Worm (Caenorhabditis elegans) whole organism, young adult: ENCODE results near the gene Y47D3A.1.
A peak's percentile ranks its signal among the peaks of the same experiment; 100 is the strongest.

ENCODE experiments used
- B0019.2 ChIP-seq: fragments of 200-800 bp; sonication (Bioruptor generic); conservative IDR thresholded peaks from 2 replicates; pipeline ENCODE4 v1.3.6; 2022; ENCODE audit warnings: missing genetic modification reagents, missing genetic modification characterization, missing compliant biosample characterization
- F23B12.7 ChIP-seq: sonication (generic microtip); optimal IDR thresholded peaks from 2 replicates; lab custom pipeline; 2017; ENCODE audit warnings: missing genetic modification characterization, mild to moderate bottlenecking, missing compliant biosample characterization, antibody characterized with exemption, moderate library complexity; ENCODE audit not compliant: insufficient read depth
- F33H1.4 ChIP-seq: fragments of 200-800 bp; sonication (Bioruptor generic); IDR thresholded peaks from 2 replicates; pipeline ENCODE4 v1.3.6; 2022; ENCODE audit warnings: missing genetic modification reagents, missing genetic modification characterization, missing compliant biosample characterization
- F39B2.1 ChIP-seq: fragments of 200-800 bp; sonication (Bioruptor generic); IDR thresholded peaks from 2 replicates; pipeline ENCODE4 v1.3.6; 2022; ENCODE audit warnings: missing genetic modification reagents, missing genetic modification characterization, missing compliant biosample characterization
- F49E8.2 ChIP-seq: sonication (generic microtip); optimal IDR thresholded peaks from 3 replicates; lab custom pipeline; 2017; ENCODE audit warnings: missing genetic modification characterization, mild to moderate bottlenecking, missing compliant biosample characterization, antibody characterized with exemption, moderate library complexity; ENCODE audit not compliant: insufficient read depth
- F57C9.4 ChIP-seq: sonication (generic microtip); optimal IDR thresholded peaks from 2 replicates; lab custom pipeline; 2017; ENCODE audit warnings: mild to moderate bottlenecking, missing genetic modification characterization, missing compliant biosample characterization
- K11D2.4 ChIP-seq: fragments of 200-800 bp; sonication (Bioruptor generic); IDR thresholded peaks from 2 replicates; pipeline ENCODE4 v1.3.6; 2022; ENCODE audit warnings: missing genetic modification reagents, missing genetic modification characterization, missing compliant biosample characterization
- K12H6.12 ChIP-seq: fragments of 200-800 bp; sonication (Bioruptor generic); optimal IDR thresholded peaks from 2 replicates; lab custom pipeline; 2018; ENCODE audit warnings: mild to moderate bottlenecking, missing genetic modification characterization, missing compliant biosample characterization
- Y53G8AR.9 ChIP-seq: fragments of 200-800 bp; sonication (Bioruptor generic); conservative IDR thresholded peaks from 2 replicates; pipeline ENCODE4 v1.3.6; 2022; ENCODE audit warnings: missing genetic modification reagents, missing genetic modification characterization, missing compliant biosample characterization
- Y56A3A.18 ChIP-seq: fragments of 200-800 bp; sonication (Bioruptor generic); IDR thresholded peaks from 2 replicates; pipeline ENCODE4 v1.3.6; 2022; ENCODE audit warnings: missing genetic modification reagents, missing genetic modification characterization, missing compliant biosample characterization
- akir-1 ChIP-seq: fragments of 200-800 bp; sonication (Bioruptor generic); optimal IDR thresholded peaks from 2 replicates; lab custom pipeline; 2018; ENCODE audit warnings: mild to moderate bottlenecking, missing genetic modification characterization, moderate library complexity, missing compliant biosample characterization
- aptf-3 ChIP-seq: fragments of 200-800 bp; sonication (Bioruptor generic); IDR thresholded peaks from 2 replicates; pipeline ENCODE4 v1.3.6; 2022; ENCODE audit warnings: missing genetic modification characterization, missing compliant biosample characterization
- athp-1 ChIP-seq: sonication (generic microtip); optimal IDR thresholded peaks from 2 replicates; lab custom pipeline; 2017; ENCODE audit warnings: mild to moderate bottlenecking, missing genetic modification characterization, missing compliant biosample characterization
- cebp-1 ChIP-seq, 2 experiments: fragments of 200-800 bp in 1 of 2; sonication (Bioruptor generic) in 1 of 2; sonication (generic microtip) in 1 of 2; IDR thresholded peaks in 1 of 2; optimal IDR thresholded peaks in 1 of 2; 2 replicates each; pipeline versions ENCODE4 v1.3.6 to Lab custom; 2017 to 2022; ENCODE audit warnings: missing compliant biosample characterization in 2 of 2, missing genetic modification characterization in 2 of 2, mild to moderate bottlenecking in 1 of 2, missing genetic modification reagents in 1 of 2, moderate library complexity in 1 of 2
- cebp-2 ChIP-seq: fragments of 200-800 bp; sonication (Bioruptor generic); IDR thresholded peaks from 2 replicates; pipeline ENCODE4 v1.3.6; 2022; ENCODE audit warnings: missing genetic modification characterization, missing compliant biosample characterization
- ceh-100 ChIP-seq: fragments of 200-800 bp; sonication (Bioruptor generic); IDR thresholded peaks from 2 replicates; pipeline ENCODE4 v1.3.6; 2022; ENCODE audit warnings: missing genetic modification reagents, missing genetic modification characterization, missing compliant biosample characterization
- ceh-27 ChIP-seq: fragments of 200-800 bp; sonication (Bioruptor generic); optimal IDR thresholded peaks from 2 replicates; lab custom pipeline; 2018; ENCODE audit warnings: mild to moderate bottlenecking, missing genetic modification characterization, moderate library complexity, missing compliant biosample characterization
- ceh-91 ChIP-seq: fragments of 200-800 bp; sonication (Bioruptor generic); IDR thresholded peaks from 2 replicates; pipeline ENCODE4 v1.3.6; 2022; ENCODE audit warnings: missing genetic modification reagents, missing genetic modification characterization, missing compliant biosample characterization
- egl-44 ChIP-seq: fragments of 200-800 bp; sonication (Bioruptor generic); IDR thresholded peaks from 2 replicates; pipeline ENCODE4 v1.3.6; 2022; ENCODE audit warnings: missing genetic modification reagents, missing genetic modification characterization, missing compliant biosample characterization
- fkh-3 ChIP-seq: sonication (generic microtip); optimal IDR thresholded peaks from 2 replicates; lab custom pipeline; 2016; ENCODE audit warnings: mild to moderate bottlenecking, missing genetic modification characterization, missing compliant biosample characterization
- hlh-26 ChIP-seq: fragments of 200-800 bp; sonication (Bioruptor generic); conservative IDR thresholded peaks from 2 replicates; pipeline ENCODE4 v1.3.6; 2022; ENCODE audit warnings: missing genetic modification reagents, missing genetic modification characterization, missing compliant biosample characterization
- hmg-1.2 ChIP-seq: fragments of 200-800 bp; sonication (Bioruptor generic); IDR thresholded peaks from 2 replicates; pipeline ENCODE4 v1.3.6; 2022; ENCODE audit warnings: missing genetic modification reagents, missing genetic modification characterization, missing compliant biosample characterization
- hmg-20 ChIP-seq: fragments of 200-800 bp; sonication (Bioruptor generic); IDR thresholded peaks from 2 replicates; pipeline ENCODE4 v1.3.6; 2022; ENCODE audit warnings: missing genetic modification reagents, missing genetic modification characterization, missing compliant biosample characterization
- hrde-1 ChIP-seq: sonication (generic microtip); optimal IDR thresholded peaks from 2 replicates; lab custom pipeline; 2016; ENCODE audit warnings: missing genetic modification characterization, mild to moderate bottlenecking, missing compliant biosample characterization, moderate library complexity, missing genotype, missing genetic modification reagents, borderline replicate concordance
- lin-26 ChIP-seq: fragments of 200-800 bp; sonication (Bioruptor generic); IDR thresholded peaks from 2 replicates; pipeline ENCODE4 v1.3.6; 2022; ENCODE audit warnings: missing genetic modification reagents, missing genetic modification characterization, missing compliant biosample characterization
- lin-35 ChIP-seq, 3 experiments: fragments of 150-350 bp in 2 of 3; sonication (generic microtip) in 1 of 3; optimal IDR thresholded peaks; 2 replicates each; lab custom pipeline; 2014 to 2018; ENCODE audit warnings: missing biosample characterization in 3 of 3, missing genetic modification characterization in 3 of 3, missing genetic modification reagents in 3 of 3
- lsl-1 ChIP-seq: fragments of 200-800 bp; sonication (Bioruptor generic); optimal IDR thresholded peaks from 2 replicates; lab custom pipeline; 2018; ENCODE audit warnings: mild to moderate bottlenecking, missing genetic modification characterization, moderate library complexity, missing compliant biosample characterization
- lsy-27 ChIP-seq: sonication (generic microtip); optimal IDR thresholded peaks from 2 replicates; lab custom pipeline; 2017; ENCODE audit warnings: missing genetic modification characterization, mild to moderate bottlenecking, missing compliant biosample characterization, antibody characterized with exemption, missing genotype, borderline replicate concordance; ENCODE audit not compliant: insufficient read depth
- madf-10 ChIP-seq: sonication (generic microtip); optimal IDR thresholded peaks from 2 replicates; lab custom pipeline; 2016; ENCODE audit warnings: mild to moderate bottlenecking, missing genetic modification characterization, missing compliant biosample characterization
- madf-6 ChIP-seq: fragments of 200-800 bp; sonication (Bioruptor generic); IDR thresholded peaks from 2 replicates; pipeline ENCODE4 v1.3.6; 2022; ENCODE audit warnings: missing genetic modification reagents, missing genetic modification characterization, missing compliant biosample characterization
- madf-8 ChIP-seq: fragments of 200-800 bp; sonication (Bioruptor generic); conservative IDR thresholded peaks from 2 replicates; pipeline ENCODE4 v1.3.6; 2022; ENCODE audit warnings: missing genetic modification reagents, missing genetic modification characterization, missing compliant biosample characterization
- mel-28 ChIP-seq: sonication (generic microtip); optimal IDR thresholded peaks from 2 replicates; lab custom pipeline; 2016; ENCODE audit warnings: borderline replicate concordance, mild to moderate bottlenecking, missing genetic modification characterization, missing compliant biosample characterization
- nhr-120 ChIP-seq: fragments of 200-800 bp; sonication (Bioruptor generic); IDR thresholded peaks from 2 replicates; pipeline ENCODE4 v1.3.6; 2022; ENCODE audit warnings: missing genetic modification characterization, missing compliant biosample characterization
- pha-4 ChIP-seq: fragments of 150-350 bp; sonication (generic microtip); optimal IDR thresholded peaks from 2 replicates; lab custom pipeline; 2014; ENCODE audit warnings: missing biosample characterization, missing genetic modification reagents, missing genetic modification characterization
- sdz-38 ChIP-seq: sonication (generic microtip); optimal IDR thresholded peaks from 2 replicates; lab custom pipeline; 2016; ENCODE audit warnings: missing genotype, missing genetic modification characterization, missing compliant biosample characterization
- sea-2 ChIP-seq: fragments of 200-800 bp; sonication (Bioruptor generic); IDR thresholded peaks from 2 replicates; pipeline ENCODE4 v1.3.6; 2022; ENCODE audit warnings: missing genetic modification characterization, missing compliant biosample characterization
- snpc-4 ChIP-seq, 5 experiments: fragments of 150-350 bp in 1 of 5; sonication (generic microtip) in 4 of 5; optimal IDR thresholded peaks; 2 replicates each; lab custom pipeline; 2014 to 2018; ENCODE audit warnings: missing genetic modification characterization in 5 of 5, missing biosample characterization in 3 of 5, antibody characterized with exemption in 2 of 5, mild to moderate bottlenecking in 2 of 5, missing compliant biosample characterization in 2 of 5, missing genotype in 2 of 5, moderate library complexity in 2 of 5, missing genetic modification reagents in 1 of 5
- somi-1 ChIP-seq: fragments of 200-800 bp; sonication (Bioruptor generic); optimal IDR thresholded peaks from 2 replicates; lab custom pipeline; 2018; ENCODE audit warnings: mild to moderate bottlenecking, missing genetic modification characterization, missing compliant biosample characterization
- tbp1 ChIP-seq: fragments of 200-800 bp; sonication (Bioruptor generic); optimal IDR thresholded peaks from 2 replicates; lab custom pipeline; 2018; ENCODE audit warnings: mild to moderate bottlenecking, missing genetic modification characterization, missing compliant biosample characterization
- tlf-1 ChIP-seq: fragments of 200-800 bp; sonication (Bioruptor generic); optimal IDR thresholded peaks from 2 replicates; lab custom pipeline; 2018; ENCODE audit warnings: mild to moderate bottlenecking, missing genetic modification characterization, missing compliant biosample characterization
- ztf-26 ChIP-seq: sonication (generic microtip); optimal IDR thresholded peaks from 2 replicates; lab custom pipeline; 2017; ENCODE audit warnings: missing genetic modification characterization, missing compliant biosample characterization
- ztf-3 ChIP-seq: fragments of 200-800 bp; sonication (Bioruptor generic); optimal IDR thresholded peaks from 2 replicates; lab custom pipeline; 2018; ENCODE audit warnings: mild to moderate bottlenecking, missing genetic modification characterization, missing compliant biosample characterization

Gene Y47D3A.1

DNA sequence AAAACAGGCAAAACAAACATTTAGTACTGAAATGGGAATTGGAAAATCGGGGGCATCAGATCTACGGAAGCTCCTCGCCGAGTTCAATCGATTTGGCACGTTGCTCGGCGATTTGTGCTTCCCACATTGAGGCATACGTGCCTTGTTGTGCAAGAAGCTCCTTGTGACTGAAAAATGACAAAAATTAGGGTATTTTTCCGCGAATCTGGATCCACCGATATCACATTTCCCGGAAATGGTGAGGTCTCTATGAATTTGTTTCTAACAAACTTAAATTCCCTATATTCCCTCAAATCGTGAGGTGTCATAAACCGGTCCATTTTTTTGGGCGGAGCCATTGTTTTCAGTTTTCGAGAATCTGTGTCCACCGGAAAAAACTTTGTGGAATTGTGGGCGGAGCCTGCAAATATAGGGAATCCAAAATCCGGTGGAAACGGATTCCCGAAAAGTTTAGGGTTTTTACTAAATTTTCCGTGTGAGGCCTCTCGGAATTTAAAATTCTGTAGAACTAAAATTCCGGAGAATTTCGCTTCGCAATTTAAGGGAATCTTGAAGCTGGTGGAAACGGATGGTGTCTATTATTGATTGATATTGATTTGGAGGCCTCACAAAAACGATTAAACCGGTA, 49.9 kb downstream of the Y47D3A.1 start (continued):
- TF ChIP-seq mel-28: no peak
- TF ChIP-seq tbp1 (GFP tag; lab: Kevin White, UChicago): no peak
- peak; percentile 34 for TF ChIP-seq K12H6.12 (tag; lab: Kevin White, UChicago)
- peak; percentile 87 for TF ChIP-seq akir-1 (GFP tag; lab: Kevin White, UChicago)
- TF ChIP-seq B0019.2 (GFP tag; lab: Robert Waterston, UW): 0 out of 2 replicates have a peak, but pooled peaks have one; percentile 20
- peak; percentile 91 for TF ChIP-seq ceh-100 (GFP tag; lab: Robert Waterston, UW)
- TF ChIP-seq ceh-27 (GFP tag; lab: Kevin White, UChicago): peak; percentile 41
- no peak for TF ChIP-seq hrde-1 (tag; lab: Kevin White, UChicago)
- no peak for TF ChIP-seq snpc-4 (GFP tag; optimal IDR thresholded peaks at IDR 0.05; lab: Kevin White, UChicago)
- TF ChIP-seq snpc-4 (tag; optimal IDR thresholded peaks at IDR 0.05; lab: Kevin White, UChicago): peak in 1 of 4 experiments; percentile 12

DNA sequence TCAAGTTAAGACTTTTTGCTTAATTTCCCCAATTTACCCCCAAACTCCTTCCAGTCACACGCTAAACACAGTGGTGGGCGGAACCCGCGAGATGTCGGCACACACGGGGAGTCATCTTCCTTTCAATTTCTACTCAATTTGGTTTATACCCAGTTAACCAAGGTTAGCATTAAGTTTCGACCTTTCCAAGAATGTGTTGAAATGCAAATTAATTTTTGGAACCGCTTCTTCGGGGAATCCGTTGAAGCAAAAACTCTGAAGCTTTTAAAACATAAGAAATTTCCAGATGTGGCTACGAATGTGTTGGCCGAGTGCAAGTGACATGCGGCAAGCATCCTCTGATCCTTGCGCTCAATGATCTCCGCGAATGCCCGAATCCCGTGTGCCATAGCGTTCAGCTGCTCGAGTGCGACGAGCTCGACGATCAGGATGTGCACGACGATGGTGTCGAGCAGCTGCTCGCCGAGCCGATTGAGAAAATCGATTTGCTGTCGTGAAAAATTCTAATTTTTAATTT, 50.7 kb downstream of the Y47D3A.1 start:
- TF ChIP-seq sea-2 (GFP tag; lab: Robert Waterston, UW) (no peak), B0019.2 (GFP tag; lab: Robert Waterston, UW) (no peak), lsy-27 (tag; lab: Kevin White, UChicago) (no peak), madf-10 (no peak), hmg-1.2 (peak; percentile 92), Y53G8AR.9 (GFP tag; lab: Robert Waterston, UW) (peak; percentile 86; the same call in 1 of the 2 replicates), fkh-3 (tag; lab: Kevin White, UChicago) (peak; percentile 53), somi-1 (GFP tag; lab: Kevin White, UChicago) (no peak), madf-6 (GFP tag; lab: Robert Waterston, UW) (peak; percentile 84), F33H1.4 (peak; percentile 50), ztf-3 (GFP tag; lab: Kevin White, UChicago) (no peak), F23B12.7 (tag; lab: Kevin White, UChicago) (no peak), nhr-120 (GFP tag; lab: Robert Waterston, UW) (no peak), tlf-1 (GFP tag; lab: Kevin White, UChicago) (peak; percentile 58), F39B2.1 (GFP tag; lab: Robert Waterston, UW) (no peak), cebp-2 (0 out of 2 replicates have a peak, but pooled peaks have one; percentile 66), athp-1 (tag; lab: Kevin White, UChicago) (peak; percentile 77), ztf-26 (tag; lab: Kevin White, UChicago) (no peak), F57C9.4 (tag; lab: Kevin White, UChicago) (peak; percentile 1), lin-35 (GFP tag; optimal IDR thresholded peaks at IDR 0.05; lab: Kevin White, UChicago) (peak in 1 of 3 experiments; percentile 12), ceh-91 (GFP tag; lab: Robert Waterston, UW) (peak; percentile 37; the same call in 1 of the 2 replicates), K12H6.12 (tag; lab: Kevin White, UChicago) (no peak), K11D2.4 (GFP tag; lab: Robert Waterston, UW) (0 out of 2 replicates have a peak, but pooled peaks have one; percentile 28), egl-44 (peak; percentile 66; the same call in 1 of the 2 replicates), hmg-20 (GFP tag; lab: Robert Waterston, UW) (0 out of 2 replicates have a peak, but pooled peaks have one; percentile 63), hlh-26 (GFP tag; lab: Robert Waterston, UW) (no peak), lin-26 (GFP tag; lab: Robert Waterston, UW) (peak; percentile 85), ceh-100 (GFP tag; lab: Robert Waterston, UW) (peak; percentile 89), cebp-1 (GFP tag; IDR thresholded peaks at IDR 0.05; lab: Robert Waterston, UW) (no peak), cebp-1 (tag; optimal IDR thresholded peaks at IDR 0.05; lab: Kevin White, UChicago) (peak; percentile 47), lsl-1 (GFP tag; lab: Kevin White, UChicago) (peak; percentile 61), sdz-38 (tag; lab: Kevin White, UChicago) (no peak), pha-4 (tag; lab: Kevin White, UChicago) (no peak), F49E8.2 (tag; lab: Kevin White, UChicago) (peak; percentile 86), Y56A3A.18 (GFP tag; lab: Robert Waterston, UW) (no peak), madf-8 (peak; percentile 37), aptf-3 (GFP tag; lab: Robert Waterston, UW) (0 out of 2 replicates have a peak, but pooled peaks have one; percentile 92)
